Worm (Caenorhabditis elegans): ENCODE measurements around the gene pgm-1.

pgm-1 gene

DNA sequence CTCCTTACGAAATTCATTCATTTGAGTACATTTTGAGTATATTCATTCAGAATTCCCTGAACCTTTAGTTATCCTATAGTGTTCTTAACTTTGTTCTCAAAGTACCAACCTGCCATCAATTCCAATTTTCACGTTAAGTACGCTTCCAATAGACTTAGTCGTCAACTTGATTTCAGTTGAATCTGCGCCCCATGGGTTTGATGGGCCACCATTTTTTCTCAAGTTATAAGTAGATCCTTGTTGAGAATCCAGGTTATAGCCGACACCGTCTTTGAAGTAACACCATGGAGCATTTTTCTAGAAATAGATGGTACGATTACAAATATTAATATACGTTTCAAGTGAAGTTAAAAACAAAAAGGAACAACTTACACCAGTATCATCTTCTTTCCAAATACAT is 35.5 kb downstream of the pgm-1 start:
- TF ChIP-seq unc-62 (GFP tag; optimal IDR thresholded peaks at IDR 0.05 in 1 of 2) (peak in 1 of 2 experiments; percentile 96), unc-62 (tag; optimal IDR thresholded peaks at IDR 0.05) (no peak), skn-1 (tag; optimal IDR thresholded peaks at IDR 0.05) (no peak), aha-1 (tag) (peak; percentile 12)

DNA sequence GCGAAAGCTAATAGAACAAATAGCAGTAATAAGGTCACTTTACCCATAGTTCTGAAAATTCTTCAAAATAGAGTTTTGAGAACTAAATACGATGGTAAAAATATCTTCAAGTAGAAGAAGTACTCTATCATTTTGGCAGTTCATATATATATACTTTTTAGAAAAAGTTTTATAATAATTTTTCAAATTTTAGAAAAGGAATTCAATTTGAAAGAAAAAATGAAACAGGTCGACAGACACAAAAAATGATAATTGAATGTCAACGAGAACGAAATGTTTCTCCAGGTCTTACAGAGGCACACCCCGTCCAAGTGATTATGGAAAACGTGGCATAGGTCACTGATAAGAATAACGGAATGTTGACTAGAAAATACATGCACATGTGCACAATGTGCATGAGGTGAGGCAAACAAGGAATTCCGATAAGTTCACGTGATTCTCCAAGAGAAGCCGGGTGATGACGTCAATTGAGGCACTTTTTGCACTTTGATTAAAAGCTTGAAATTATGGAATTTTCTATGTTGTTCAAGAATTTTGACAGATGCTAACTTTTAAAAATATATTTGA is 36.0 kb downstream of the pgm-1 start, which contains the start of gene aagr-2:
aagr-2 (minus strand) TSS at position 51 of the 567 bp plus-strand sequence.
- no peak for TF ChIP-seq ceh-28 (tag; optimal IDR thresholded peaks at IDR 0.05)
- TF ChIP-seq mxl-3 (GFP tag; optimal IDR thresholded peaks at IDR 0.05): peak; percentile 75
- TF ChIP-seq hif-1 (tag; optimal IDR thresholded peaks at IDR 0.05): no peak
- peak; percentile 62 for TF ChIP-seq hlh-30 (tag; optimal IDR thresholded peaks at IDR 0.05; ENCODE audit: insufficient read depth)
- TF ChIP-seq lsy-2 (tag; optimal IDR thresholded peaks at IDR 0.05): peak in 1 of 2 experiments; percentile 25
- TF ChIP-seq pha-4 (GFP tag; IDR thresholded peaks at IDR 0.05): no peak; the same call in 1 of the 2 replicates
- no peak for TF ChIP-seq pha-4 (tag; optimal IDR thresholded peaks at IDR 0.05)
- no peak for TF ChIP-seq daf-19 (GFP tag; conservative IDR thresholded peaks at IDR 0.05)
- no peak for TF ChIP-seq jun-1 (tag; optimal IDR thresholded peaks at IDR 0.05)
- peak; percentile 60 for TF ChIP-seq php-3 (GFP tag; IDR thresholded peaks at IDR 0.05)
- no peak for TF ChIP-seq ceh-82 (tag; optimal IDR thresholded peaks at IDR 0.05)
- peak; percentile 82 for TF ChIP-seq mdt-29 (GFP tag; IDR thresholded peaks at IDR 0.05)
- TF ChIP-seq ceh-44 (GFP tag; IDR thresholded peaks at IDR 0.05): no peak
- no peak for TF ChIP-seq spr-3 (GFP tag; optimal IDR thresholded peaks at IDR 0.05)
- peak; percentile 0 to 86 for TF ChIP-seq mdl-1 (tag; optimal IDR thresholded peaks at IDR 0.05)
- peak; percentile 97 for TF ChIP-seq pqm-1 (tag; optimal IDR thresholded peaks at IDR 0.05)
- TF ChIP-seq nhr-10 (tag; optimal IDR thresholded peaks at IDR 0.05): no peak
- peak; percentile 54 for TF ChIP-seq lin-1 (GFP tag; IDR thresholded peaks at IDR 0.05)
- 0 out of 2 replicates have a peak, but pooled peaks have one; percentile 37 for TF ChIP-seq zfp-3 (GFP tag; conservative IDR thresholded peaks at IDR 0.05)
- peak; percentile 81 for TF ChIP-seq tra-1 (GFP tag; IDR thresholded peaks at IDR 0.05)
- TF ChIP-seq nhr-102 (tag; optimal IDR thresholded peaks at IDR 0.05): peak; percentile 46
- TF ChIP-seq daf-16 (GFP tag; optimal IDR thresholded peaks at IDR 0.05): peak in 1 of 2 experiments; percentile 2
- TF ChIP-seq daf-16 (tag; optimal IDR thresholded peaks at IDR 0.05): peak; percentile 94
- TF ChIP-seq mes-2 (tag; optimal IDR thresholded peaks at IDR 0.05; ENCODE audit: poor library complexity, severe bottlenecking): peak; percentile 37
- peak; percentile 92 for TF ChIP-seq hlh-11 (tag; optimal IDR thresholded peaks at IDR 0.05)
- TF ChIP-seq dve-1 (tag; optimal IDR thresholded peaks at IDR 0.05; ENCODE audit: insufficient read depth): peak; percentile 85
- TF ChIP-seq ctbp-1 (GFP tag; IDR thresholded peaks at IDR 0.05): no peak
- TF ChIP-seq T20F7.1 (GFP tag; optimal IDR thresholded peaks at IDR 0.05): peak; percentile 33
- peak; percentile 62 for TF ChIP-seq mep-1 (tag; optimal IDR thresholded peaks at IDR 0.05)
- TF ChIP-seq nhr-41 (GFP tag; IDR thresholded peaks at IDR 0.05): peak; percentile 77; the same call in 1 of the 2 replicates
- peak; percentile 99 for TF ChIP-seq dmd-6 (GFP tag; IDR thresholded peaks at IDR 0.05)
- no peak for TF ChIP-seq nhr-111 (GFP tag; optimal IDR thresholded peaks at IDR 0.05)
- TF ChIP-seq snpc-1.2 (GFP tag; IDR thresholded peaks at IDR 0.05): no peak
- peak; percentile 60; the same call in 1 of the 2 replicates for TF ChIP-seq saeg-2 (GFP tag; IDR thresholded peaks at IDR 0.05)
- peak; percentile 85 for TF ChIP-seq nhr-48 (tag; optimal IDR thresholded peaks at IDR 0.05)
- TF ChIP-seq nhr-42 (GFP tag; IDR thresholded peaks at IDR 0.05): no peak
- 0 out of 2 replicates have a peak, but pooled peaks have one; percentile 27 for TF ChIP-seq mxl-2 (GFP tag; conservative IDR thresholded peaks at IDR 0.05)
- peak; percentile 99 for TF ChIP-seq nhr-28 (tag; optimal IDR thresholded peaks at IDR 0.05)
- TF ChIP-seq unc-62 (GFP tag; optimal IDR thresholded peaks at IDR 0.05 in 1 of 2): peak in 1 of 2 experiments; percentile 29
- no peak for TF ChIP-seq unc-62 (tag; optimal IDR thresholded peaks at IDR 0.05)
- peak; percentile 51 for TF ChIP-seq nhr-77 (tag; optimal IDR thresholded peaks at IDR 0.05)
- TF ChIP-seq ceh-20 (GFP tag; IDR thresholded peaks at IDR 0.05): no peak
- no peak for TF ChIP-seq ceh-62 (tag; optimal IDR thresholded peaks at IDR 0.05)

All from whole organism, L4 larva.